Fruit fly (Drosophila melanogaster) whole organism, embryonic: Measurements from ENCODE around the gene kek2.

Experiments used
- Abd-B ChIP-seq: fragments of 200-800 bp; sonication (Bioruptor generic); optimal IDR thresholded peaks from 2 replicates; lab custom pipeline; 2018; ENCODE audit warnings: missing biosample characterization, mild to moderate bottlenecking, missing genetic modification characterization, moderate library complexity
- Bgb ChIP-seq: fragments of 200-800 bp; sonication (Bioruptor generic); IDR thresholded peaks from 2 replicates; pipeline ENCODE4 v1.3.6; 2022; ENCODE audit warnings: missing biosample characterization, missing genetic modification characterization; ENCODE audit not compliant: partially characterized antibody
- CG1024 ChIP-seq: fragments of 200-800 bp; sonication (Bioruptor generic); IDR thresholded peaks from 2 replicates; pipeline ENCODE4 v1.3.6; 2022; ENCODE audit warnings: missing biosample characterization, missing genetic modification characterization
- CG11695 ChIP-seq: fragments of 200-800 bp; sonication (Bioruptor generic); IDR thresholded peaks from 3 replicates; pipeline ENCODE4 v1.3.6; 2022; ENCODE audit warnings: missing biosample characterization, missing genetic modification characterization
- CG12071 ChIP-seq: fragments of 200-800 bp; sonication (Bioruptor generic); optimal IDR thresholded peaks from 3 replicates; lab custom pipeline; 2018; ENCODE audit warnings: missing biosample characterization, mild to moderate bottlenecking, missing genetic modification characterization
- CG12236 ChIP-seq: fragments of 200-800 bp; sonication (Bioruptor generic); optimal IDR thresholded peaks from 2 replicates; lab custom pipeline; 2016; ENCODE audit warnings: missing biosample characterization, missing genetic modification characterization
- CG12769 ChIP-seq: fragments of 200-800 bp; sonication (Bioruptor generic); optimal IDR thresholded peaks from 2 replicates; lab custom pipeline; 2019; ENCODE audit warnings: missing biosample characterization, mild to moderate bottlenecking, missing genetic modification characterization, moderate library complexity
- CG15073 ChIP-seq: fragments of 200-800 bp; sonication (Bioruptor generic); optimal IDR thresholded peaks from 2 replicates; lab custom pipeline; 2016; ENCODE audit warnings: missing biosample characterization, missing genetic modification characterization
- CG1529 ChIP-seq: fragments of 200-800 bp; sonication (Bioruptor generic); optimal IDR thresholded peaks from 3 replicates; lab custom pipeline; 2018; ENCODE audit warnings: missing biosample characterization, missing genetic modification characterization
- CG2129 ChIP-seq: fragments of 200-800 bp; sonication (Bioruptor generic); IDR thresholded peaks from 2 replicates; pipeline ENCODE4 v1.3.6; 2022; ENCODE audit warnings: missing biosample characterization, missing genetic modification characterization; ENCODE audit not compliant: partially characterized antibody
- CG2199 ChIP-seq: fragments of 200-800 bp; sonication (Bioruptor generic); IDR thresholded peaks from 3 replicates; pipeline ENCODE4 v1.3.6; 2022; ENCODE audit warnings: missing biosample characterization, missing genetic modification characterization
- CG30020 ChIP-seq: fragments of 200-800 bp; optimal IDR thresholded peaks from 2 replicates; lab custom pipeline; 2019; ENCODE audit warnings: missing biosample characterization, mild to moderate bottlenecking, missing genetic modification characterization, moderate library complexity
- CG32532 ChIP-seq: fragments of 200-800 bp; sonication (Bioruptor generic); IDR thresholded peaks from 2 replicates; pipeline ENCODE4 v1.3.6; 2022; ENCODE audit warnings: missing biosample characterization, missing genetic modification characterization
- CG3726 ChIP-seq: fragments of 200-800 bp; sonication (Bioruptor generic); IDR thresholded peaks from 3 replicates; pipeline ENCODE4, ENCODE4 v1.3.6; 2022; ENCODE audit warnings: missing biosample characterization, missing genetic modification characterization
- CG7357 ChIP-seq: fragments of 200-800 bp; sonication (Bioruptor generic); IDR thresholded peaks from 3 replicates; pipeline ENCODE4 v1.3.6; 2022; ENCODE audit warnings: missing biosample characterization, missing genetic modification characterization
- CG7556 ChIP-seq: fragments of 200-800 bp; sonication (Bioruptor generic); optimal IDR thresholded peaks from 2 replicates; lab custom pipeline; 2017; ENCODE audit warnings: missing biosample characterization, mild to moderate bottlenecking, missing genetic modification characterization
- CG7963 ChIP-seq: fragments of 200-800 bp; sonication (Bioruptor generic); IDR thresholded peaks from 3 replicates; pipeline ENCODE4 v1.3.6; 2022; ENCODE audit warnings: missing biosample characterization, missing genetic modification characterization; ENCODE audit not compliant: partially characterized antibody
- CG9215 ChIP-seq: fragments of 200-800 bp; sonication (Bioruptor generic); IDR thresholded peaks from 2 replicates; pipeline ENCODE4 v1.3.6; 2022; ENCODE audit warnings: missing biosample characterization, missing genetic modification characterization
- CG9817 ChIP-seq: fragments of 200-800 bp; sonication (Bioruptor generic); optimal IDR thresholded peaks from 2 replicates; lab custom pipeline; 2018; ENCODE audit warnings: missing biosample characterization, mild to moderate bottlenecking, missing genetic modification characterization, moderate library complexity
- CrebB ChIP-seq: fragments of 200-800 bp; sonication (Bioruptor generic); optimal IDR thresholded peaks from 3 replicates; lab custom pipeline; 2018; ENCODE audit warnings: missing biosample characterization, mild to moderate bottlenecking, missing genetic modification characterization
- H2.0 ChIP-seq: fragments of 200-800 bp; sonication (Bioruptor generic); IDR thresholded peaks from 2 replicates; pipeline ENCODE4 v1.3.6; 2022; ENCODE audit warnings: missing biosample characterization, missing genetic modification characterization
- HLH4C ChIP-seq: fragments of 200-800 bp; sonication (Bioruptor generic); IDR thresholded peaks from 3 replicates; pipeline ENCODE4 v1.3.6; 2022; ENCODE audit warnings: missing biosample characterization, missing genetic modification characterization; ENCODE audit not compliant: partially characterized antibody
- Jarid2 ChIP-seq: fragments of 200-800 bp; sonication (Bioruptor generic); optimal IDR thresholded peaks from 3 replicates; lab custom pipeline; 2017; ENCODE audit warnings: mild to moderate bottlenecking, missing biosample characterization, missing genetic modification reagents, missing genetic modification characterization
- Oaz ChIP-seq: fragments of 200-800 bp; sonication (Bioruptor generic); IDR thresholded peaks from 2 replicates; pipeline ENCODE4 v1.3.6; 2022; ENCODE audit warnings: missing biosample characterization, missing genetic modification characterization
- Trl ChIP-seq, 3 experiments: fragments of >200 bp in 2 of 3; fragments of 200-800 bp in 1 of 3; sonication (Bioruptor generic) in 1 of 3; optimal IDR thresholded peaks; 2 replicates in 1 of 3; 3 replicates in 2 of 3; lab custom pipeline; 2016 to 2017; ENCODE audit warnings: missing biosample characterization in 1 of 3, missing genetic modification characterization in 1 of 3
- abd-A ChIP-seq: fragments of 200-800 bp; sonication (Bioruptor generic); optimal IDR thresholded peaks from 3 replicates; lab custom pipeline; 2019; ENCODE audit warnings: missing biosample characterization, mild to moderate bottlenecking, missing genetic modification characterization, moderate library complexity
- al ChIP-seq: fragments of 200-800 bp; sonication (Bioruptor generic); IDR thresholded peaks from 2 replicates; pipeline ENCODE4 v1.3.6; 2022; ENCODE audit warnings: missing biosample characterization, missing genetic modification characterization
- cad ChIP-seq: fragments of >200 bp; optimal IDR thresholded peaks from 2 replicates; lab custom pipeline; 2017; ENCODE audit warnings: missing biosample characterization, missing genetic modification characterization
- chm ChIP-seq: fragments of 200-800 bp; sonication (Bioruptor generic); IDR thresholded peaks from 2 replicates; pipeline ENCODE4 v1.3.6; 2022; ENCODE audit warnings: missing biosample characterization, missing genetic modification characterization
- ci ChIP-seq: fragments of 200-800 bp; sonication (Bioruptor generic); IDR thresholded peaks from 3 replicates; pipeline ENCODE4 v1.3.6; 2022; ENCODE audit warnings: missing biosample characterization, missing genetic modification characterization
- da ChIP-seq: fragments of 200-800 bp; sonication (Bioruptor generic); optimal IDR thresholded peaks from 2 replicates; lab custom pipeline; 2016; ENCODE audit warnings: missing biosample characterization, missing genetic modification characterization
- dm ChIP-seq: fragments of 200-800 bp; sonication (Bioruptor generic); optimal IDR thresholded peaks from 3 replicates; lab custom pipeline; 2016; ENCODE audit warnings: missing biosample characterization, missing genetic modification characterization
- esg ChIP-seq: fragments of 200-800 bp; sonication (Bioruptor generic); conservative IDR thresholded peaks from 2 replicates; pipeline ENCODE4 v1.3.6; 2022; ENCODE audit warnings: missing biosample characterization, missing genetic modification characterization
- jumu ChIP-seq: fragments of 200-800 bp; sonication (Bioruptor generic); optimal IDR thresholded peaks from 3 replicates; lab custom pipeline; 2016; ENCODE audit warnings: missing biosample characterization, missing genetic modification characterization
- lola ChIP-seq, 3 experiments: fragments of >200 bp in 2 of 3; fragments of 200-800 bp in 1 of 3; sonication (Bioruptor generic) in 1 of 3; optimal IDR thresholded peaks; 2 replicates each; lab custom pipeline; 2017 to 2019; ENCODE audit warnings: missing biosample characterization in 3 of 3, missing genetic modification characterization in 3 of 3, mild to moderate bottlenecking in 1 of 3, moderate library complexity in 1 of 3
- maf-S ChIP-seq: fragments of 200-800 bp; sonication (Bioruptor generic); optimal IDR thresholded peaks from 2 replicates; lab custom pipeline; 2016; ENCODE audit warnings: missing biosample characterization, missing genetic modification characterization
- nau ChIP-seq: fragments of 200-800 bp; sonication (Bioruptor generic); optimal IDR thresholded peaks from 3 replicates; lab custom pipeline; 2017; ENCODE audit warnings: missing biosample characterization, mild to moderate bottlenecking, missing genetic modification characterization, missing genetic modification reagents
- nerfin-1 ChIP-seq: fragments of 200-800 bp; sonication (Bioruptor generic); optimal IDR thresholded peaks from 3 replicates; lab custom pipeline; 2019; ENCODE audit warnings: missing biosample characterization, mild to moderate bottlenecking, missing genetic modification characterization, moderate library complexity
- pan ChIP-seq, 4 experiments: fragments of >200 bp in 3 of 4; fragments of 200-800 bp in 1 of 4; sonication (Bioruptor generic) in 1 of 4; optimal IDR thresholded peaks in 3 of 4; IDR thresholded peaks in 1 of 4; 2 replicates each; pipeline versions ENCODE4 v1.3.6 to Lab custom; 2017 to 2022; ENCODE audit warnings: missing biosample characterization in 2 of 4, missing genetic modification characterization in 2 of 4, mixed read lengths in 1 of 4
- pho ChIP-seq: fragments of 200-800 bp; sonication (Bioruptor generic); optimal IDR thresholded peaks from 2 replicates; lab custom pipeline; 2016; ENCODE audit warnings: missing biosample characterization, missing genetic modification characterization
- pum ChIP-seq: fragments of 200-800 bp; sonication (Bioruptor generic); optimal IDR thresholded peaks from 2 replicates; lab custom pipeline; 2016; ENCODE audit warnings: missing biosample characterization, missing genetic modification characterization
- pzg ChIP-seq: fragments of 200-800 bp; sonication (Bioruptor generic); optimal IDR thresholded peaks from 3 replicates; lab custom pipeline; 2018; ENCODE audit warnings: missing biosample characterization, mild to moderate bottlenecking, missing genetic modification characterization, moderate library complexity
- row ChIP-seq: fragments of 200-800 bp; sonication (Bioruptor generic); IDR thresholded peaks from 3 replicates; pipeline ENCODE4 v1.3.6; 2022; ENCODE audit warnings: missing biosample characterization, missing genetic modification characterization
- sd ChIP-seq: fragments of 200-800 bp; sonication (Bioruptor generic); optimal IDR thresholded peaks from 3 replicates; lab custom pipeline; 2018; ENCODE audit warnings: missing biosample characterization, mild to moderate bottlenecking, missing genetic modification characterization, moderate library complexity
- seq ChIP-seq: fragments of 200-800 bp; sonication (Bioruptor generic); IDR thresholded peaks from 2 replicates; pipeline ENCODE4 v1.3.6; 2022; ENCODE audit warnings: missing biosample characterization, missing genetic modification characterization
- stc ChIP-seq: fragments of 200-800 bp; sonication (Bioruptor generic); IDR thresholded peaks from 2 replicates; pipeline ENCODE4 v1.3.6; 2022; ENCODE audit warnings: missing biosample characterization, missing genetic modification characterization
- toy ChIP-seq: fragments of 200-800 bp; sonication (Bioruptor generic); IDR thresholded peaks from 2 replicates; pipeline ENCODE4 v1.3.6; 2022; ENCODE audit warnings: missing biosample characterization, missing genetic modification characterization
- trem ChIP-seq: fragments of 200-800 bp; optimal IDR thresholded peaks from 3 replicates; lab custom pipeline; 2019; ENCODE audit warnings: missing biosample characterization, mild to moderate bottlenecking, missing genetic modification characterization, moderate library complexity
- zfh1 ChIP-seq: fragments of 200-800 bp; sonication (Bioruptor generic); IDR thresholded peaks from 3 replicates; pipeline ENCODE4 v1.3.6; 2022; ENCODE audit warnings: missing biosample characterization, missing genetic modification characterization

The kek2 gene

dm6 chr2L:11581617-11582254, at the start of gene kek2:
kek2 (plus strand) TSS chr2L:11581937.
- TF ChIP-seq maf-S (GFP tag; lab: Kevin White, UChicago), result no peak
- peak; percentile 14; the same call in 1 of the 2 replicates for TF ChIP-seq CG32532 (GFP tag; lab: Robert Waterston, UW)
- no peak for TF ChIP-seq Abd-B (GFP tag; lab: Kevin White, UChicago)
- 0 out of 3 replicates have a peak, but pooled peaks have one; percentile 11 for TF ChIP-seq zfh1
- 0 out of 3 replicates have a peak, but pooled peaks have one; percentile 38 for TF ChIP-seq HLH4C (GFP tag; lab: Robert Waterston, UW)
- TF ChIP-seq pzg (GFP tag; lab: Kevin White, UChicago), result no peak
- peak; percentile 57 to 76 for TF ChIP-seq Trl (optimal IDR thresholded peaks at IDR 0.05; lab: Kevin White, UChicago)
- TF ChIP-seq Trl (GFP tag; optimal IDR thresholded peaks at IDR 0.05; lab: Kevin White, UChicago), result no peak
- TF ChIP-seq CG11695 (GFP tag; lab: Robert Waterston, UW), result no peak
- TF ChIP-seq sd (tag; lab: Kevin White, UChicago), result no peak
- TF ChIP-seq CG7556, result no peak
- no peak for TF ChIP-seq jumu (GFP tag; lab: Kevin White, UChicago)
- no peak for TF ChIP-seq da (GFP tag; lab: Kevin White, UChicago)
- TF ChIP-seq Jarid2 (GFP tag; lab: Kevin White, UChicago), result peak; percentile 93
- TF ChIP-seq CG1529 (GFP tag; lab: Kevin White, UChicago), result no peak
- TF ChIP-seq seq, result 0 out of 2 replicates have a peak, but pooled peaks have one; percentile 8
- TF ChIP-seq pum, result no peak
- no peak for TF ChIP-seq CG12236
- no peak for TF ChIP-seq lola (GFP tag; optimal IDR thresholded peaks at IDR 0.05; lab: Kevin White, UChicago)
- no peak for TF ChIP-seq CG7357 (GFP tag; lab: Robert Waterston, UW)
- no peak for TF ChIP-seq esg (GFP tag; lab: Robert Waterston, UW)
- TF ChIP-seq row (GFP tag; lab: Robert Waterston, UW), result no peak
- TF ChIP-seq toy (GFP tag; lab: Robert Waterston, UW), result no peak
- TF ChIP-seq al, result no peak
- no peak for TF ChIP-seq CG9215
- no peak for TF ChIP-seq CG30020
- TF ChIP-seq CG2129 (GFP tag; lab: Robert Waterston, UW), result no peak
- no peak for TF ChIP-seq stc (GFP tag; lab: Robert Waterston, UW)
- TF ChIP-seq nerfin-1 (tag; lab: Kevin White, UChicago), result no peak
- TF ChIP-seq CG12071 (GFP tag; lab: Kevin White, UChicago), result no peak
- TF ChIP-seq ci (GFP tag; lab: Robert Waterston, UW), result 0 out of 3 replicates have a peak, but pooled peaks have one; percentile 31
- TF ChIP-seq CG2199 (GFP tag; lab: Robert Waterston, UW), result no peak
- 0 out of 2 replicates have a peak, but pooled peaks have one; percentile 23 for TF ChIP-seq Oaz (GFP tag; lab: Robert Waterston, UW)
- TF ChIP-seq CG12769, result no peak
- TF ChIP-seq trem (tag; lab: Kevin White, UChicago), result no peak
- no peak for TF ChIP-seq nau (GFP tag; lab: Kevin White, UChicago)
- TF ChIP-seq abd-A (tag; lab: Kevin White, UChicago), result peak; percentile 27
- no peak for TF ChIP-seq pan (optimal IDR thresholded peaks at IDR 0.05; lab: Kevin White, UChicago)
- TF ChIP-seq pan (GFP tag; optimal IDR thresholded peaks at IDR 0.05 in 1 of 2, IDR thresholded peaks at IDR 0.05 in 1 of 2), result no peak
- TF ChIP-seq CG7963 (GFP tag; lab: Robert Waterston, UW), result no peak
- TF ChIP-seq cad (GFP tag; lab: Kevin White, UChicago), result no peak
- no peak for TF ChIP-seq H2.0 (GFP tag; lab: Robert Waterston, UW)
- TF ChIP-seq CG9817 (tag; lab: Kevin White, UChicago), result no peak
- peak; percentile 58; the same call in 1 of the 2 replicates for TF ChIP-seq chm (GFP tag; lab: Robert Waterston, UW)
- no peak for TF ChIP-seq dm
- TF ChIP-seq CG15073 (GFP tag; lab: Kevin White, UChicago), result no peak
- TF ChIP-seq pho, result no peak
- TF ChIP-seq CG1024 (GFP tag; lab: Robert Waterston, UW), result no peak
- no peak for TF ChIP-seq CrebB (tag; lab: Kevin White, UChicago)
- TF ChIP-seq Bgb (GFP tag; lab: Robert Waterston, UW), result 0 out of 2 replicates have a peak, but pooled peaks have one; percentile 8
- no peak for TF ChIP-seq CG3726 (GFP tag; lab: Robert Waterston, UW)
